Worm (Caenorhabditis elegans) whole organism, L2 larva: ENCODE data around the gene T05A12.3.
"Not testable (repeated sequence)": the region's sequence is repeated elsewhere in the genome, so short reads cannot be mapped to it uniquely, and the experiment has no call there.

Experiments
- egl-27 ChIP-seq: sonication (generic microtip); optimal IDR thresholded peaks from 3 replicates; lab custom pipeline; 2017; ENCODE audit warnings: missing biosample characterization, missing genetic modification reagents, missing genetic modification characterization
- mbf-1 ChIP-seq: sonication (generic microtip); optimal IDR thresholded peaks from 2 replicates; lab custom pipeline; 2017; ENCODE audit warnings: missing biosample characterization, missing genetic modification characterization
- nhr-6 ChIP-seq: fragments of 150-350 bp; optimal IDR thresholded peaks from 2 replicates; lab custom pipeline; 2014; ENCODE audit warnings: missing biosample characterization, missing genetic modification characterization
- unc-62 ChIP-seq: fragments of 150-350 bp; optimal IDR thresholded peaks from 2 replicates; lab custom pipeline; 2014; ENCODE audit warnings: missing biosample characterization, missing genetic modification reagents, missing genetic modification characterization

ce11 chrIV:6914161-6914585 is 26.7 kb upstream of the T05A12.3 start:
- not testable (repeated sequence) for TF ChIP-seq nhr-6 (tag; lab: Kevin White, UChicago); mbf-1 (tag; lab: Kevin White, UChicago); unc-62 (GFP tag; lab: Kevin White, UChicago); egl-27 (tag; lab: Kevin White, UChicago)
